Worm (Caenorhabditis elegans): Measurements from ENCODE around the gene sre-50.

ce11 chrII:12328994-12329393, 25.7 kb downstream of the sre-50 start, which contains the start of gene sre-55:
- TF ChIP-seq lin-35 (GFP tag; optimal IDR thresholded peaks at IDR 0.05): no peak
- TF ChIP-seq pha-4 (tag; optimal IDR thresholded peaks at IDR 0.05): no peak
- TF ChIP-seq nhr-27 (tag; optimal IDR thresholded peaks at IDR 0.05): no peak
- no peak for TF ChIP-seq Y67H2A.10 (GFP tag; conservative IDR thresholded peaks at IDR 0.05)
- TF ChIP-seq ztf-18 (tag; optimal IDR thresholded peaks at IDR 0.05): no peak
- TF ChIP-seq Y79H2A.3 (GFP tag; conservative IDR thresholded peaks at IDR 0.05): no peak
- TF ChIP-seq akir-1 (GFP tag; optimal IDR thresholded peaks at IDR 0.05): no peak
- TF ChIP-seq K12H6.12 (tag; optimal IDR thresholded peaks at IDR 0.05): no peak
- TF ChIP-seq unc-130 (GFP tag; optimal IDR thresholded peaks at IDR 0.05): no peak

Measured in whole organism, young adult.